Fruit fly (Drosophila melanogaster) ovary, adult (tissue): ENCODE results near the gene Akap200.

Experiments
- CG17801 ChIP-seq: fragments of 200-800 bp; optimal IDR thresholded peaks from 2 replicates; lab custom pipeline; 2019; ENCODE audit warnings: missing biosample characterization, mild to moderate bottlenecking, missing genetic modification characterization, moderate library complexity; ENCODE audit not compliant: partially characterized antibody

Gene Akap200

DNA sequence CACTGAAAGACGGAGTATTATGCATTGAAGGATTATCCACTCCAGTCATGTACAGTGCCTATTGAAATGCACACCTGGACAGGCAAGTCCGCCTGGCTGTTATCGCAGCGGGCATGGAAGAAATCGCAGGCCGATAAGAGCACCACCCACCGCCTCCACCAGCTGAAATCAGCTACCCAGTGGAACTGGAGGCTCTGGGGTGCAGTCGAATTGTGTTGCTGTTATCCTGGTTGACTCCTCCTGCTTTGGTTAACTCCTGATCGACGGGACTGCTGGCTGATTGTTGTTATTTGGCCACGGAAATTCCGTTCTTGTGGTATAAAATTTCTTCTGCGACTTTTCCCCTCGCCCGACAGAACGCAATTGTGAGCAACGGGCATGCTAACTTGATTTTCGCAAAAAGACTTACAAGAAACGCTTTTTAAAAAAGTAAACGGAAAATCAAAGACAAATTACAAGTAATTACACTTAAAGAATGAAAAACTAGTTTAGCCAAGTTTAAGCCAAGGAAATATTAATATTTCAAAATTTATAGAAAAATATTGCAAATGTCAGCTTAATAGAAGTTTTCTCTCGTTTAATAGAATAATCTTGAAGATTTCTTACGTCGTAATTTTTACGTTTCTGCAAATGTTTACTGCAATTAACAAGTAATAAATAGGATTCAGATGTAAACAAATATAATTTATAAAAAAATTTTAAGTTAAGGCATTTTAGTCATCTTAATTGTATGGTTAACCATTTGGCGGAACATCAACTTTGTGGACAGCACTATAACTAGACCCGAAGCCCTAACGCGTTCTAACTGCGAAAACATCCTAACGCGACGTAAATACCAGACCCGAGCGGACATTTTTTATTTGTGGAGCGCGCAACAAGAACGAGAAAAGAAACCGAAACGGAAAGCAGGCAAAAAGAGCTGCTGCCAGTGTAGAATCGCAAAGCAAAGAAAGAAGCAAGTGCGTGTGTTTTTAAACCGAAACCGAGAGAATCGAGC, at the start of gene Akap200, which contains the start of gene CG13398:
Gene Akap200 (plus strand): TSS at position 804 of the 997 bp plus-strand sequence.
Gene CG13398 (minus strand): TSS at position 370 of the 997 bp plus-strand sequence.
- TF ChIP-seq CG17801 (GFP tag; lab: Kevin White, UChicago), result peak; percentile 70

DNA sequence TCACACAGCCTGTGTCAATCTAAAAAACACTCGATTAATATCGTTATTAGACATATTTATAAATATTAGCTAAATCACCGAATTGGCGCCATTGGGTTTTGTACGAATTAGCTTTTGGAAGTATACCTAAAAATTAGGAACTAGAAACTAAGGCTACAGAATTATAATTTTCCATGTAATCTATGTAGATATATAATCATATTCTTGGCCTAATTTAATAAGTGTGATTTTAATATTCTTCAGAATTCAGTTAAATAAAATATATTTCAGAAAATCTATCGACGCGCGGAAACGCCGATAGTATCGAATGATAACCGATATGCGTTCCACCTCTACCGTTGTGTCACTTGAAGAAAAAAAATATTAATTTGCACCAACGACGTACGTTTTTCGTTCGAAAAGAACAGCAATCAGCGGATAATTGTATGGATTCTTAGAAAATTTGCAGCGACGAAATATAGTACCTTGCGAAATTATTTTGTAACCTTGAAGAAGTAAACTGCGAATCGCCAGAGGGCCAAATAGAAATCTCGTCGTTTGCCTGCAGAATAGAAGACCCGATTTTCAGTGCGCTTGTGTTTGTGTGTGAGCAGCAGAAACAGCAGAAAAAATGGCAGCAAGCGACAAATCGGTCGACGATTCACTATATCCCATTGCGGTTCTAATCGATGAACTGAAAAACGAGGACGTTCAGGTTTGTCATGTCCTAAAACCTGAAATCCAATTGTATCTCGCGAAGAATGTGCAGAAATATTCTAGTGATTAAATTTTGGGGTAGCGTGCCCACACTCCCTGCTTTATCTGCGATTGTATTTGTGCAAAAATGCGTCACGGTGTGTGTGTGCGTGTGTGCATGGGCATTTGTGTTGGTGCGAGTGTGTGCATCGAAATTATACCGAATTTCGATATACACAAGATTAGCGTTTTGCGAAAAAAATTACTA, 49.5 kb upstream of the Akap200 start, which contains the start of gene Pp2A-29B:
Gene Pp2A-29B (plus strand): TSS at position 338 of the 943 bp plus-strand sequence.
- peak; percentile 32 for TF ChIP-seq CG17801 (GFP tag; lab: Kevin White, UChicago)

DNA sequence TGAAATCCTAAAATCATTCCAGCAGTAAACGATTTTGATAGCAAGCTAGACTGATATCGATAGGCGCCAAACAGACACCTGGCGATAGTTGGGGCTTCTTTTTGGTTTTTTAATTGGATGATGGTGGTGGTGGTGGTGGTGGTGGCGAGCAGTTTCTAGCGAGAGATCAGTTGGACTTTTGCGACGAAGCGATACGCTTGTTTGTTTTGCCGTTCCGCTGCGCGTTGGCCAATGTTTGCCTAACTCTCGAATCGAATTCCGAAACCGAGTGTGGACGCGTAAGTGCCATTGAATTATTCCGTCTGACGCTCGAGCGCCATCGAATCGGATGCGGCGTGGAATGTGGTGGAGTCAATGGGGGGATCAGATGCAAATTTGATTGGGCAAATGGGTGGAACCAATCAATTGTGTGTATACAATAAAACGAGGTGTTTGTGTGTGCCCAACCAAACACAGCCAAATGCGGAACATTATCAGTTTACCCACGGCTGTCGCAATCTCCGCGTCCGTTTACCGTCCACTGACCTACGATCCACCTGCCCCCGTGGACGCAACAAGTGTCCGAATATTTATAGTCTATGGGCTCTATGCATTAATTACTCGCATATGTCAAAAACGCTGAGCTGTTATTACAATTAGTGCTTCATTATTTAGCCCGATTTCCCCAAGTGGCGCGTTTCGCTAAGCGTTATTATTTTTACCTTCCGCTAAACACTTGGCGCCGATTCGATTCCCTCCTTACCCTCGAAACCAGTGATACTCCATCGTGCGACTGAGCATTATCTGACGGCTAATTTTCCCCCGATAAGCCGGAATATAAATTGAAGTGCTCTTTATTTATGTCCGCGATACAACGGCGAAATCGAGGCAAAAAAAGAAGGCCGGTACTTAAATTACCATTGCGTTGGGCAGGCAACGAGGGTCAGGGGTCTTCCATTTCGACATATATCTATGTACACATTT, 44.8 kb upstream of the Akap200 start, which contains the start of gene CG17292:
Gene CG17292 (plus strand): TSS at position 91 of the 963 bp plus-strand sequence.
- TF ChIP-seq CG17801 (GFP tag; lab: Kevin White, UChicago), result peak; percentile 80

DNA sequence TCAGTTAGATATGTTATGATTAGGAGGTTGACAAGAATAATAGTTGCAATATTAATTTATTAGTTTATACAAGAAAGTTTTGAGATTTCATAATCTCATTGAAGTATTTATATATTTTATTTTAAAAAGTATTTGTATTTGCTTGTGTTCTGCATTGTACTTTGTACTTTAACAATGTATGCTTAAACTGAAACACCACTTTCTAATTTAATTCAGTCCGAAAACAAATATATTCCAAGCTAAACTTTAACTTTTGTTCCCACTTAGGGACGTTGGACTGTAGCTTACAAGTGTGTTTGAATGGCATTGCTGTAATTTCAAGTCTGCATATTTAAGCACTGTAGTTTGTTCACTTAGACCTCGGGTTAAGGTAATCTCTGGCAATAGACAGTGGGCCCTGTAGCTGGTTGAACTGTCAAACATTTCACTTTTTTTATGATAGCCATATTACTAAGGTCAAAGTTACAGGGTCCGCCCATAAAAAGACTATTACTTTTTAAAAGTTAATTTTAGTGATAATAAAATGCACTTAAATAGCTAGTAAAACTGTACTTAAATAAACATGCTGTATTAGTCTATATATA, 44.0 kb upstream of the Akap200 start:
- TF ChIP-seq CG17801 (GFP tag; lab: Kevin White, UChicago), result peak; percentile 49

DNA sequence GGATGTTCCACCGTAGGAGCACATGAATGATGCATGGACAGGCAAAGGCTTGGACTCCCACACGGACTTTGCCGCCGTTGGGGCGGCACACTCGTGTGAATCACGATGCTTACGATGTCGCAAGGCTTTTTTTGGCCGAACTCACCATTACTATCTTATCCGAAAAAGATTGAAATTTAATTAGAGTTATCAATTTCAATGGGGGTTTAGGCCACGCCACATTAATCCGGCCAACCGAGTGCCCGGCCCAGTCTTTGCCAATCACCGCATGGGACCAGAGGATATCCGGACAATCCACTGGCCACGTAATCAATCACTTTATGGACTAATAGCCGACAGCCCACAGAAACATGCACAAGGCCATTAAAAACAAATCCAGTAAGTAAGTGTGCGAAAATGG, 43.2 kb upstream of the Akap200 start:
- TF ChIP-seq CG17801 (GFP tag; lab: Kevin White, UChicago), result no peak

DNA sequence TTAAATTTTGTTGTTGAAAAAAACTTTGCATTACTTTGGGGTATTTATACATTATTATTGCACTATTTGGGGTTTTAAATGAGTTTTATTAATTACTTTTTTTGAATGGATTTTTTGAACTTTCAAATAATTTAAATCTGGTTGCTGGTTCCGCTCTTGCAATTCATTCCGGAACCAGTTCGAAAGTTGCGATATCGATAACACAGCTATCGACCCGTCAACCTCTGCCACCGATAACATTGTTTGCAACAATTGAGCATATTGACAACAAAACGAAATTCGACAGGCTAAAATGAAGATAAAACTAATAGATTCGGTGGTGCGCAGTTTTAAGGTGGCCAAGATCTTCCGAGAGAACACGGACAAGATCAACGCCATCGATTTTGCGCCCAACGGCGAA, 41.3 kb upstream of the Akap200 start, which contains the start of gene Wdr82:
Gene Wdr82 (plus strand): TSS at position 227 of the 400 bp plus-strand sequence.
- peak; percentile 12 for TF ChIP-seq CG17801 (GFP tag; lab: Kevin White, UChicago)

DNA sequence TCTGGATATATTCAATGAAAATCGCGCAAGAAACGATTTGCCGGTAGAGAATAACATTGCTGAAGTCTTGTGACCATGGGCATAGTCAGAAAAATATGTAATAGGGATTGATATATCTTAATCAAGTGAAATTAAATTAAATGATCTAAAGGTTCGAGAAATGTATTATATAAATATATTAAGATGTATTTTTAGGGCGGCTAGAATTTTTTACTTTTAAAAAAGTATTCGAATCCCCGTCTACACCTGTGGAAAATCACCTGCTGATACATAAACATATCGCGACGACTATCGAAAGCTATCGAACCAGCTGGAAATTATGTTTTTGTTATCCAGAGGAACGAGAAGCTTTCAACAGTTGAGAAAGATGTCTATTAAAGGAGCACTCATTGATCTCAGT, 38.8 kb upstream of the Akap200 start, which contains the start of the genes CG13390 and CG17294:
Gene CG13390 (minus strand): TSS at position 81 of the 400 bp plus-strand sequence.
Gene CG17294 (plus strand): TSS at position 319 of the 400 bp plus-strand sequence.
- TF ChIP-seq CG17801 (GFP tag; lab: Kevin White, UChicago), result peak; percentile 100

DNA sequence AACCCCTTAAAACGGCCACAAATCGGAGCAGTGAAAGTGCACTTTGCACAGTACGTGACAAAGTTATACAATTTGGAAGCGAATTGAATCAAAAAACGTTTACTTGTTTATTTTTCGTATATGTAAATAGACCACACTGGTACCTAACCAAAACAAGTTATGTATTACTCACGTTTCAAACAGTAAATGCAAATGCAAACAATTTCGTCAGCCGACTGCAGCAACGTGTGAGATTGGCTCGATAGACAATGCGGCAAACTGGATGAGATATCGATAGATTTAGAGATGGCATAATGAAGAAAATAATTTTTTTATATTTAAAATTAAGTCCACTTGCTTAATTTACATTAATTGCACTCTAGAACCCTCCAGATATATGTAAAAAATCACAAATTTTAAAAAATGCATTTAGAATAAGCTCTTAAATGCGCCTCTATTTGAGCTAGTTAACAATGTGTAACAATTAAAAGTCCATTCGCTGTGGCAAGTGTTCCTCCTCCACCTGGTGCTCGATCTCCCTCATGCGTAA, 33.9 kb upstream of the Akap200 start, which contains the start of gene AlaRS:
Gene AlaRS (minus strand): TSS at position 257 of the 529 bp plus-strand sequence.
- peak; percentile 72 for TF ChIP-seq CG17801 (GFP tag; lab: Kevin White, UChicago)

DNA sequence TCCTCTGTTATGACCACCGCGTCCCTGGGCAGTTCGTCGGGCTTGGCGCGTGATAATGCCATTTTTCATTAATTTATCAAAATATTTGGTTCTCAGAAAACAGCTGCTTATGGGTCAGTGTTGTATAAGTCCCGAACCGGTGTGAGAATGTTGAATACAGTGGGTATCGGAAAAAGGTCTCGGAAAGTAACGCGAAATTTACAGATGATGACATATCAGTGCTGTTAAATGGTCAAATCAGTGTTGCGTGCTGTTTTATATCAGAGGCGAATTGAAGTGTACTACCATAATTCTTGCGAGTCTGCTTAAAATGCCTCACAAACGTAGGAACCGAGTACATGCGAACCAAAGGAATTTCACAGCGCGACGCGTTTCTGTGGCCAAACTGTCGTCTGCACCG, 32.8 kb upstream of the Akap200 start, which contains the start of the genes CG13392 and Rcd4:
Gene CG13392 (minus strand): TSS at position 162 of the 400 bp plus-strand sequence.
Gene Rcd4 (plus strand): TSS at position 216 of the 400 bp plus-strand sequence.
- TF ChIP-seq CG17801 (GFP tag; lab: Kevin White, UChicago), result peak; percentile 63

DNA sequence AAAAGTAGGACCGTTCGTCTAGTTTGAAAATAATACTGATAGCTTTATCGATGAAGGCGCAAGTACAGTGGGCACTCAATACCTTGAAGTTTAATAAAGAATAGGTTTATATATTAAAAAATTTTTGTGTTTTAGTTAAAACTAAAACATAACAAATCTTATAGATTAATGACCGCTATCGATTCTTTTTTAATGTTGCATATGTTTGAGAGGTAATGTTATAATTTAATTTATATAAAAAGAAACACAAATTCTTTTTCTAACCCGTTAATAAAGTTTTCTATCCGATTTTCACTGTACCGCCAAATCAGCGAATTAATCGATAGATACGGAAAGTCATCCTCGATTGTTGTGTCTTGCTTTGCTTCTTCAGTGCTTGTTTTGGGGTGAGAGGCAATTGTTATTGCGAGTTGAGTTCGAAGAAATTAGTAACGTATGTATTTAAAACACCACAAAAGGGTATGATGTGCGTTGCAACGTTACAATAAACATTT, 31.3 kb upstream of the Akap200 start, which contains the start of the genes Dad1 and CG13384:
Gene Dad1 (minus strand): TSS at position 30 of the 494 bp plus-strand sequence.
Gene CG13384 (plus strand): TSS at position 348 of the 494 bp plus-strand sequence.
- peak; percentile 98 for TF ChIP-seq CG17801 (GFP tag; lab: Kevin White, UChicago)

DNA sequence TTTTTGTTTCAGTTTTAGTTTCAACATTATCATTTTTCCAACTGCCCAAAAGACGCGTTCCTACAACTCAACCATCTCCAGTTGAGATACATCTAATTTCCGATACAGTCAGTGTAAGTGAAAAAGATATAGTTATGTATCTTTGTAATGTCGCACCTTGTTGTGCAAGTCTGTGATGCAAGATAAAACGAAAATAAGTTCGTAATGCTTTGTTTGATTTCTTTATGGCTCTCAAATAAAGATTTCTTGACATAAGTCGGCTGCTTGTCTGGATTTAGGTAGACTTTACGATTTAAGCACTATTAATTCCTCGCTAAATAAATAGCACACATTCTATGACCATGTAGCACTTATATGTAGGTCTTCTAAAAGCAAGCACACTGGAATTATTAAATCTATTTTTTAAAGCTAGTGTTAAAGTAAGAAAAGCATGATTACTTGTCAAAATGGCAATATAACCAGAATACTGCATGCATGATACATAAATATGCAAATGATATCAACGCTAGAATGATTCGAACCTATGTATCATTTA, 30.4 kb upstream of the Akap200 start:
- TF ChIP-seq CG17801 (GFP tag; lab: Kevin White, UChicago), result no peak

DNA sequence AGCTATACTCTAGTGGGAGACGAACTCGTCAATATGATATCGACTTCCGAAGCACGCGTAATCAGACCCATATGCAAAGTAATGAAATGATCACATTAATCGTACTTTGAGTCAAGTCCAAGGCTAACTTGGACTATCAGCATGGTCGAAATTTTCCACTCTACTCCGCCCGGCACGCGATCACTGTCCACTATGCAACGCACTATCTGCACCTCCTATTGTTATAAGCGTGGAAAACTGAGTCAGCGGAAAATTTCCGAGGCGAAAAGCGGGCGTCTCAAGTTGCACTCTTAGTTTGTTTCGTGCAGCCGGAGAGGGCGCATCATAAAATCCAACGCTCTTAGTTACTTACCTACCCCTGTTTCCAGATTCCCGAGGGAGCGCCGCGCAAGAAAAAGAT, 29.6 kb upstream of the Akap200 start:
- TF ChIP-seq CG17801 (GFP tag; lab: Kevin White, UChicago), result no peak
